Fruit fly (Drosophila melanogaster) whole organism, embryonic: ENCODE measurements around the gene ClpX.

Source experiments
- B-H2 ChIP-seq: fragments of 200-800 bp; sonication (Bioruptor generic); optimal IDR thresholded peaks from 2 replicates; lab custom pipeline; 2018; ENCODE audit warnings: missing biosample characterization, mild to moderate bottlenecking, missing genetic modification characterization
- CG11504 ChIP-seq: fragments of 200-800 bp; sonication (Bioruptor generic); optimal IDR thresholded peaks from 3 replicates; lab custom pipeline; 2019; ENCODE audit warnings: missing biosample characterization, mild to moderate bottlenecking, missing genetic modification characterization, moderate library complexity
- CG12659 ChIP-seq: fragments of 200-800 bp; sonication (Bioruptor generic); optimal IDR thresholded peaks from 3 replicates; lab custom pipeline; 2017; ENCODE audit warnings: mild to moderate bottlenecking, missing biosample characterization, missing genetic modification reagents, missing genetic modification characterization
- CG13424 ChIP-seq: fragments of 200-800 bp; sonication (Bioruptor generic); optimal IDR thresholded peaks from 2 replicates; lab custom pipeline; 2019; ENCODE audit warnings: missing biosample characterization, mild to moderate bottlenecking, missing genetic modification characterization, moderate library complexity
- CG13894 ChIP-seq: fragments of 200-800 bp; sonication (Bioruptor generic); optimal IDR thresholded peaks from 3 replicates; lab custom pipeline; 2018; ENCODE audit warnings: missing biosample characterization, mild to moderate bottlenecking, missing genetic modification characterization, moderate library complexity
- CG14014 ChIP-seq: fragments of 200-800 bp; sonication (Bioruptor generic); IDR thresholded peaks from 2 replicates; pipeline ENCODE4 v1.3.6; 2022; ENCODE audit warnings: missing biosample characterization, missing genetic modification characterization
- CG14441 ChIP-seq: fragments of 200-800 bp; sonication (Bioruptor generic); IDR thresholded peaks from 2 replicates; pipeline ENCODE4 v1.3.6; 2022; ENCODE audit warnings: missing biosample characterization, missing genetic modification characterization
- CG1832 ChIP-seq: fragments of 200-800 bp; sonication (Bioruptor generic); optimal IDR thresholded peaks from 2 replicates; lab custom pipeline; 2017; ENCODE audit warnings: missing biosample characterization, mild to moderate bottlenecking, missing genetic modification characterization, inconsistent platforms
- CG18619 ChIP-seq: fragments of 200-800 bp; sonication (Bioruptor generic); optimal IDR thresholded peaks from 3 replicates; lab custom pipeline; 2017; ENCODE audit warnings: missing biosample characterization, mild to moderate bottlenecking, missing genetic modification characterization
- CG3847 ChIP-seq: fragments of 200-800 bp; sonication (Bioruptor generic); IDR thresholded peaks from 2 replicates; pipeline ENCODE4 v1.3.6; 2022; ENCODE audit warnings: missing biosample characterization, missing genetic modification characterization
- CG3995 ChIP-seq: fragments of 200-800 bp; sonication (Bioruptor generic); optimal IDR thresholded peaks from 3 replicates; lab custom pipeline; 2016; ENCODE audit warnings: missing biosample characterization, missing genetic modification characterization
- CG4424 ChIP-seq: fragments of 200-800 bp; sonication (Bioruptor generic); optimal IDR thresholded peaks from 3 replicates; lab custom pipeline; 2016; ENCODE audit warnings: missing biosample characterization, missing genetic modification characterization
- CG4820 ChIP-seq: fragments of 200-800 bp; sonication (Bioruptor generic); optimal IDR thresholded peaks from 3 replicates; lab custom pipeline; 2016; ENCODE audit warnings: missing biosample characterization, missing genetic modification characterization
- CG6654 ChIP-seq: fragments of 200-800 bp; sonication (Bioruptor generic); optimal IDR thresholded peaks from 2 replicates; lab custom pipeline; 2017; ENCODE audit warnings: missing biosample characterization, mild to moderate bottlenecking, missing genetic modification characterization
- CG7372 ChIP-seq: fragments of 200-800 bp; sonication (Bioruptor generic); IDR thresholded peaks from 2 replicates; pipeline ENCODE4 v1.3.6; 2022; ENCODE audit warnings: missing biosample characterization, missing genetic modification characterization
- CG7745 ChIP-seq: fragments of 200-800 bp; sonication (Bioruptor generic); optimal IDR thresholded peaks from 2 replicates; lab custom pipeline; 2018; ENCODE audit warnings: missing biosample characterization, mild to moderate bottlenecking, missing genetic modification characterization, moderate library complexity
- CG7963 ChIP-seq: fragments of 200-800 bp; sonication (Bioruptor generic); IDR thresholded peaks from 3 replicates; pipeline ENCODE4 v1.3.6; 2022; ENCODE audit warnings: missing biosample characterization, missing genetic modification characterization; ENCODE audit not compliant: partially characterized antibody
- CHES-1-like ChIP-seq: fragments of 200-800 bp; sonication (Bioruptor generic); optimal IDR thresholded peaks from 2 replicates; lab custom pipeline; 2016; ENCODE audit warnings: missing biosample characterization, missing genetic modification characterization
- CkIIα-i1 ChIP-seq: fragments of 200-800 bp; sonication (Bioruptor generic); IDR thresholded peaks from 2 replicates; pipeline ENCODE4 v1.3.6; 2022; ENCODE audit warnings: missing biosample characterization, missing genetic modification characterization
- D ChIP-seq, 2 experiments: fragments of 200-800 bp in 1 of 2; fragments of >200 bp in 1 of 2; sonication (Bioruptor generic) in 1 of 2; optimal IDR thresholded peaks; 2 replicates in 1 of 2; 3 replicates in 1 of 2; lab custom pipeline; 2017; ENCODE audit warnings: mild to moderate bottlenecking in 1 of 2, missing biosample characterization in 1 of 2, missing genetic modification characterization in 1 of 2, missing genetic modification reagents in 1 of 2
- Dfd ChIP-seq, 2 experiments: fragments of >200 bp; optimal IDR thresholded peaks; 2 replicates each; lab custom pipeline; 2017; ENCODE audit warnings: missing biosample characterization in 2 of 2, missing genetic modification characterization in 2 of 2
- Doc3 ChIP-seq: fragments of 200-800 bp; sonication (Bioruptor generic); IDR thresholded peaks from 3 replicates; pipeline ENCODE4 v1.3.6; 2022; ENCODE audit warnings: missing biosample characterization, missing genetic modification characterization; ENCODE audit not compliant: partially characterized antibody
- HHEX ChIP-seq: fragments of 200-800 bp; sonication (Bioruptor generic); optimal IDR thresholded peaks from 3 replicates; lab custom pipeline; 2017; ENCODE audit warnings: missing biosample characterization, mild to moderate bottlenecking, missing genetic modification characterization, missing genetic modification reagents
- MESR4 ChIP-seq: fragments of 200-800 bp; sonication (Bioruptor generic); optimal IDR thresholded peaks from 2 replicates; lab custom pipeline; 2018; ENCODE audit warnings: missing biosample characterization, mild to moderate bottlenecking, missing genetic modification characterization, moderate library complexity
- Meics ChIP-seq: fragments of 200-800 bp; sonication (Bioruptor generic); optimal IDR thresholded peaks from 2 replicates; lab custom pipeline; 2017; ENCODE audit warnings: missing biosample characterization, mild to moderate bottlenecking, missing genetic modification characterization
- NC2β ChIP-seq: fragments of 200-800 bp; sonication (Bioruptor generic); optimal IDR thresholded peaks from 2 replicates; lab custom pipeline; 2016; ENCODE audit warnings: missing biosample characterization, missing genetic modification characterization
- NFAT ChIP-seq: fragments of 200-800 bp; sonication (Bioruptor generic); IDR thresholded peaks from 2 replicates; pipeline ENCODE4 v1.3.6; 2022; ENCODE audit warnings: missing biosample characterization, missing genetic modification characterization
- Nf-YB ChIP-seq: fragments of 200-800 bp; sonication (Bioruptor generic); optimal IDR thresholded peaks from 3 replicates; lab custom pipeline; 2019; ENCODE audit warnings: missing biosample characterization, mild to moderate bottlenecking, missing genetic modification characterization, moderate library complexity
- Spps ChIP-seq: fragments of 200-800 bp; sonication (Bioruptor generic); optimal IDR thresholded peaks from 2 replicates; lab custom pipeline; 2018; ENCODE audit warnings: missing biosample characterization, mild to moderate bottlenecking, missing genetic modification characterization
- Sry-δ ChIP-seq: fragments of 200-800 bp; sonication (Bioruptor generic); optimal IDR thresholded peaks from 2 replicates; lab custom pipeline; 2016; ENCODE audit warnings: missing biosample characterization, missing genetic modification characterization
- amos ChIP-seq: fragments of 200-800 bp; sonication (Bioruptor generic); IDR thresholded peaks from 2 replicates; pipeline ENCODE4 v1.3.6; 2022; ENCODE audit warnings: missing biosample characterization, missing genetic modification characterization; ENCODE audit not compliant: partially characterized antibody
- bbx ChIP-seq: fragments of 200-800 bp; sonication (Bioruptor generic); IDR thresholded peaks from 2 replicates; pipeline ENCODE4 v1.3.6; 2022; ENCODE audit warnings: missing biosample characterization, missing genetic modification characterization; ENCODE audit not compliant: partially characterized antibody
- dmrt11E ChIP-seq: fragments of 200-800 bp; sonication (Bioruptor generic); optimal IDR thresholded peaks from 3 replicates; lab custom pipeline; 2018; ENCODE audit warnings: missing biosample characterization, mild to moderate bottlenecking, missing genetic modification characterization, moderate library complexity
- fru ChIP-seq: fragments of >200 bp; optimal IDR thresholded peaks from 2 replicates; lab custom pipeline; 2017
- gro ChIP-seq: fragments of 200-800 bp; sonication (Bioruptor generic); optimal IDR thresholded peaks from 2 replicates; lab custom pipeline; 2016; ENCODE audit warnings: missing biosample characterization, missing genetic modification characterization
- ham ChIP-seq: fragments of 200-800 bp; sonication (Bioruptor generic); IDR thresholded peaks from 2 replicates; pipeline ENCODE4 v1.3.6; 2022; ENCODE audit warnings: missing biosample characterization, missing genetic modification characterization
- hbn ChIP-seq: fragments of 200-800 bp; sonication (Bioruptor generic); IDR thresholded peaks from 2 replicates; pipeline ENCODE4 v1.3.6; 2022; ENCODE audit warnings: missing biosample characterization, missing genetic modification characterization; ENCODE audit not compliant: partially characterized antibody
- jing ChIP-seq: fragments of 200-800 bp; sonication (Bioruptor generic); optimal IDR thresholded peaks from 2 replicates; lab custom pipeline; 2018; ENCODE audit warnings: missing biosample characterization, mild to moderate bottlenecking, missing genetic modification characterization
- lmd ChIP-seq: fragments of 200-800 bp; sonication (Bioruptor generic); IDR thresholded peaks from 2 replicates; pipeline ENCODE4 v1.3.6; 2022; ENCODE audit warnings: missing biosample characterization, missing genetic modification characterization
- lola ChIP-seq, 3 experiments: fragments of >200 bp in 2 of 3; fragments of 200-800 bp in 1 of 3; sonication (Bioruptor generic) in 1 of 3; optimal IDR thresholded peaks; 2 replicates each; lab custom pipeline; 2017 to 2019; ENCODE audit warnings: missing biosample characterization in 3 of 3, missing genetic modification characterization in 3 of 3, mild to moderate bottlenecking in 1 of 3, moderate library complexity in 1 of 3
- odd ChIP-seq: fragments of 200-800 bp; sonication (Bioruptor generic); optimal IDR thresholded peaks from 2 replicates; lab custom pipeline; 2017; ENCODE audit warnings: missing biosample characterization, mild to moderate bottlenecking, missing genetic modification characterization
- pros ChIP-seq: fragments of 200-800 bp; sonication (Bioruptor generic); optimal IDR thresholded peaks from 3 replicates; lab custom pipeline; 2019; ENCODE audit warnings: missing biosample characterization, mild to moderate bottlenecking, missing genetic modification characterization, moderate library complexity
- pum ChIP-seq: fragments of 200-800 bp; sonication (Bioruptor generic); optimal IDR thresholded peaks from 2 replicates; lab custom pipeline; 2016; ENCODE audit warnings: missing biosample characterization, missing genetic modification characterization
- rib ChIP-seq: fragments of 200-800 bp; sonication (Bioruptor generic); IDR thresholded peaks from 2 replicates; pipeline ENCODE4 v1.3.6; 2022; ENCODE audit warnings: missing biosample characterization, missing genetic modification characterization
- sens ChIP-seq: fragments of 200-800 bp; sonication (Bioruptor generic); peaks from one replicate; lab custom pipeline; 2016; ENCODE audit warnings: missing biosample characterization, missing genetic modification characterization
- shn ChIP-seq: fragments of 200-800 bp; sonication (Bioruptor generic); optimal IDR thresholded peaks from 3 replicates; lab custom pipeline; 2016; ENCODE audit warnings: missing biosample characterization, missing genetic modification characterization
- sob ChIP-seq: fragments of 200-800 bp; sonication (Bioruptor generic); IDR thresholded peaks from 2 replicates; pipeline ENCODE4 v1.3.6; 2022; ENCODE audit warnings: missing biosample characterization, missing genetic modification characterization
- stwl ChIP-seq: fragments of 200-800 bp; sonication (Bioruptor generic); optimal IDR thresholded peaks from 3 replicates; lab custom pipeline; 2018; ENCODE audit warnings: missing biosample characterization, mild to moderate bottlenecking, missing genetic modification characterization, moderate library complexity
- sug ChIP-seq: fragments of 200-800 bp; optimal IDR thresholded peaks from 2 replicates; lab custom pipeline; 2019; ENCODE audit warnings: missing biosample characterization, mild to moderate bottlenecking, missing genetic modification characterization, moderate library complexity
- zen ChIP-seq: fragments of 200-800 bp; sonication (Bioruptor generic); optimal IDR thresholded peaks from 3 replicates; lab custom pipeline; 2018; ENCODE audit warnings: missing biosample characterization, mild to moderate bottlenecking, missing genetic modification characterization, moderate library complexity

ClpX gene

dm6 chr3R:19892046-19892445 lies 11.4 kb downstream of the ClpX start (continued):
- TF ChIP-seq Doc3 (GFP tag; lab: Robert Waterston, UW) (no peak), CG7372 (GFP tag; lab: Robert Waterston, UW) (peak; percentile 78), NC2β (peak; percentile 73), shn (GFP tag; lab: Kevin White, UChicago) (peak; percentile 75), CG4424 (peak; percentile 71), lola (GFP tag; optimal IDR thresholded peaks at IDR 0.05; lab: Kevin White, UChicago) (peak in 1 of 3 experiments; percentile 37), Meics (peak; percentile 71), CG3847 (GFP tag; lab: Robert Waterston, UW) (peak; percentile 63), CG13894 (tag; lab: Kevin White, UChicago) (no peak), CG1832 (no peak), sob (GFP tag; lab: Robert Waterston, UW) (peak; percentile 75), CG7963 (GFP tag; lab: Robert Waterston, UW) (peak; percentile 34; the same call in 1 of the 3 replicates), bbx (GFP tag; lab: Robert Waterston, UW) (peak; percentile 44; the same call in 1 of the 2 replicates), CG14014 (GFP tag; lab: Robert Waterston, UW) (peak; percentile 79), zen (tag; lab: Kevin White, UChicago) (no peak), CG7745 (tag; lab: Kevin White, UChicago) (no peak), CG6654 (GFP tag; lab: Kevin White, UChicago) (peak; percentile 42), CG18619 (GFP tag; lab: Kevin White, UChicago) (peak; percentile 39), CG14441 (peak; percentile 87), pum (peak; percentile 71), pros (GFP tag; lab: Kevin White, UChicago) (no peak), rib (GFP tag; lab: Robert Waterston, UW) (0 out of 2 replicates have a peak, but pooled peaks have one; percentile 47), CG4820 (peak; percentile 65), CHES-1-like (peak; percentile 40), odd (GFP tag; lab: Kevin White, UChicago) (peak; percentile 56), Spps (tag; lab: Kevin White, UChicago) (peak; percentile 51), jing (GFP tag; lab: Kevin White, UChicago) (peak; percentile 41), hbn (GFP tag; lab: Robert Waterston, UW) (no peak), sug (tag; lab: Kevin White, UChicago) (peak; percentile 58), CG12659 (GFP tag; lab: Kevin White, UChicago) (peak; percentile 54), D (optimal IDR thresholded peaks at IDR 0.05; lab: Kevin White, UChicago) (no peak), D (GFP tag; optimal IDR thresholded peaks at IDR 0.05; lab: Kevin White, UChicago) (peak; percentile 59), CG3995 (GFP tag; lab: Kevin White, UChicago) (no peak), sens (GFP tag; lab: Kevin White, UChicago) (peak; percentile 96), dmrt11E (tag; lab: Kevin White, UChicago) (peak; percentile 60), fru (lab: Kevin White, UChicago) (no peak), CkIIα-i1 (GFP tag; lab: Robert Waterston, UW) (no peak), gro (GFP tag; lab: Kevin White, UChicago) (peak; percentile 26), Sry-δ (GFP tag; lab: Kevin White, UChicago) (peak; percentile 20), Nf-YB (no peak), CG13424 (tag; lab: Kevin White, UChicago) (peak; percentile 68), HHEX (GFP tag; lab: Kevin White, UChicago) (peak; percentile 77), CG11504 (peak; percentile 78), NFAT (GFP tag; lab: Robert Waterston, UW) (peak; percentile 55; the same call in 1 of the 2 replicates), ham (no peak), amos (no peak), lmd (peak; percentile 83), Dfd (GFP tag; optimal IDR thresholded peaks at IDR 0.05; lab: Kevin White, UChicago) (no peak), stwl (tag; lab: Kevin White, UChicago) (no peak), B-H2 (GFP tag; lab: Kevin White, UChicago) (peak; percentile 32), MESR4 (GFP tag; lab: Kevin White, UChicago) (no peak)
